Worm (Caenorhabditis elegans): ENCODE data around the gene ttr-18.

The ttr-18 gene

ce11 chrII:11484600-11484999 is 1.9 kb downstream of the ttr-18 start:
- TF ChIP-seq scrt-1 (GFP tag; IDR thresholded peaks at IDR 0.05) (peak; percentile 95), tbx-37 (GFP tag; conservative IDR thresholded peaks at IDR 0.05) (peak; percentile 98), hmbx-1 (tag; optimal IDR thresholded peaks at IDR 0.05) (peak; percentile 89), ets-7 (tag; optimal IDR thresholded peaks at IDR 0.05) (peak; percentile 89), pes-1 (GFP tag; IDR thresholded peaks at IDR 0.05) (peak; percentile 97), aly-1 (tag; optimal IDR thresholded peaks at IDR 0.05) (peak; percentile 97), ama-1 (optimal IDR thresholded peaks at IDR 0.05) (no peak), tbx-11 (GFP tag; IDR thresholded peaks at IDR 0.05) (peak; percentile 96), hmg-4 (GFP tag; optimal IDR thresholded peaks at IDR 0.05) (peak; percentile 98), hnd-1 (tag; optimal IDR thresholded peaks at IDR 0.05) (peak; percentile 94), flt-1 (GFP tag; IDR thresholded peaks at IDR 0.05) (peak; percentile 97), sea-1 (GFP tag; conservative IDR thresholded peaks at IDR 0.05) (peak; percentile 97), ceh-13 (GFP tag; optimal IDR thresholded peaks at IDR 0.05) (peak; percentile 93), B0310.2 (tag; optimal IDR thresholded peaks at IDR 0.05) (peak; percentile 97), ceh-36 (tag; optimal IDR thresholded peaks at IDR 0.05) (peak; percentile 97), F13C5.2 (tag; optimal IDR thresholded peaks at IDR 0.05) (peak; percentile 97), tra-4 (tag; optimal IDR thresholded peaks at IDR 0.05) (peak; percentile 93)

ce11 chrII:11479076-11479475 is 7.5 kb downstream of the ttr-18 start, which contains the start of gene W02B12.12:
W02B12.12 (minus strand) TSS chrII:11479176.
- TF ChIP-seq tbx-37 (GFP tag; conservative IDR thresholded peaks at IDR 0.05) (no peak), hnd-1 (tag; optimal IDR thresholded peaks at IDR 0.05) (no peak), scrt-1 (GFP tag; IDR thresholded peaks at IDR 0.05) (no peak), tra-4 (tag; optimal IDR thresholded peaks at IDR 0.05) (no peak), ceh-13 (GFP tag; optimal IDR thresholded peaks at IDR 0.05) (no peak), F13C5.2 (tag; optimal IDR thresholded peaks at IDR 0.05) (no peak), ceh-36 (tag; optimal IDR thresholded peaks at IDR 0.05) (no peak), B0310.2 (tag; optimal IDR thresholded peaks at IDR 0.05) (no peak), hmbx-1 (tag; optimal IDR thresholded peaks at IDR 0.05) (no peak), ama-1 (optimal IDR thresholded peaks at IDR 0.05) (no peak), tbx-11 (GFP tag; IDR thresholded peaks at IDR 0.05) (no peak)

- TF ChIP-seq hmbx-1 (tag; optimal IDR thresholded peaks at IDR 0.05), result no peak
- TF ChIP-seq tbx-11 (GFP tag; IDR thresholded peaks at IDR 0.05), result no peak
- no peak for TF ChIP-seq ceh-13 (GFP tag; optimal IDR thresholded peaks at IDR 0.05)
- no peak for TF ChIP-seq ama-1 (optimal IDR thresholded peaks at IDR 0.05)
- TF ChIP-seq flt-1 (GFP tag; IDR thresholded peaks at IDR 0.05), result no peak
- TF ChIP-seq ets-7 (tag; optimal IDR thresholded peaks at IDR 0.05), result no peak
- TF ChIP-seq B0310.2 (tag; optimal IDR thresholded peaks at IDR 0.05), result no peak
- TF ChIP-seq ceh-36 (tag; optimal IDR thresholded peaks at IDR 0.05), result no peak
Observed at ce11 chrII:11476410-11476809, 10.1 kb downstream of the ttr-18 start, which contains the start of gene W02B12.16. W02B12.16 (minus strand) TSS chrII:11476510.

- TF ChIP-seq hmg-4 (GFP tag; optimal IDR thresholded peaks at IDR 0.05), result peak; percentile 22
- TF ChIP-seq pes-1 (GFP tag; IDR thresholded peaks at IDR 0.05), result no peak
- peak; percentile 44 for TF ChIP-seq F13C5.2 (tag; optimal IDR thresholded peaks at IDR 0.05)
- no peak for TF ChIP-seq ets-7 (tag; optimal IDR thresholded peaks at IDR 0.05)
- TF ChIP-seq flt-1 (GFP tag; IDR thresholded peaks at IDR 0.05), result peak; percentile 72
- TF ChIP-seq tbx-37 (GFP tag; conservative IDR thresholded peaks at IDR 0.05), result peak; percentile 62; the same call in 1 of the 2 replicates
- TF ChIP-seq B0310.2 (tag; optimal IDR thresholded peaks at IDR 0.05), result no peak
- TF ChIP-seq ama-1 (optimal IDR thresholded peaks at IDR 0.05), result no peak
Observed at ce11 chrII:11473525-11474181, 12.9 kb downstream of the ttr-18 start, which contains the start of the genes metl-1 and W02B12.11. metl-1 (minus strand) TSS chrII:11473575. W02B12.11 (plus strand) TSS chrII:11473861.

ce11 chrII:11472542-11472941 is 14.0 kb downstream of the ttr-18 start:
- TF ChIP-seq hnd-1 (tag; optimal IDR thresholded peaks at IDR 0.05), result no peak
- no peak for TF ChIP-seq tbx-11 (GFP tag; IDR thresholded peaks at IDR 0.05)
- TF ChIP-seq aly-1 (tag; optimal IDR thresholded peaks at IDR 0.05), result no peak
- no peak for TF ChIP-seq F13C5.2 (tag; optimal IDR thresholded peaks at IDR 0.05)
- no peak for TF ChIP-seq pes-1 (GFP tag; IDR thresholded peaks at IDR 0.05)
- no peak for TF ChIP-seq ceh-13 (GFP tag; optimal IDR thresholded peaks at IDR 0.05)
- no peak for TF ChIP-seq tbx-37 (GFP tag; conservative IDR thresholded peaks at IDR 0.05)
- TF ChIP-seq tra-4 (tag; optimal IDR thresholded peaks at IDR 0.05), result no peak

ce11 chrII:11471916-11472315 is 14.6 kb downstream of the ttr-18 start, which contains the start of gene mfn-1:
mfn-1 (minus strand) TSS chrII:11472016.
- TF ChIP-seq F13C5.2 (tag; optimal IDR thresholded peaks at IDR 0.05) (no peak), ets-7 (tag; optimal IDR thresholded peaks at IDR 0.05) (no peak), sea-1 (GFP tag; conservative IDR thresholded peaks at IDR 0.05) (no peak), ceh-36 (tag; optimal IDR thresholded peaks at IDR 0.05) (no peak), hmbx-1 (tag; optimal IDR thresholded peaks at IDR 0.05) (no peak), aly-1 (tag; optimal IDR thresholded peaks at IDR 0.05) (no peak), hmg-4 (GFP tag; optimal IDR thresholded peaks at IDR 0.05) (no peak), hnd-1 (tag; optimal IDR thresholded peaks at IDR 0.05) (no peak), tbx-11 (GFP tag; IDR thresholded peaks at IDR 0.05) (no peak)

ce11 chrII:11469574-11470108 is 16.9 kb downstream of the ttr-18 start, which contains the start of gene cisd-1:
cisd-1 (minus strand) TSS chrII:11469624.
- TF ChIP-seq hnd-1 (tag; optimal IDR thresholded peaks at IDR 0.05), result no peak
- TF ChIP-seq ets-7 (tag; optimal IDR thresholded peaks at IDR 0.05), result no peak
- no peak for TF ChIP-seq ama-1 (optimal IDR thresholded peaks at IDR 0.05)
- no peak for TF ChIP-seq flt-1 (GFP tag; IDR thresholded peaks at IDR 0.05)
- TF ChIP-seq tra-4 (tag; optimal IDR thresholded peaks at IDR 0.05), result no peak
- TF ChIP-seq pes-1 (GFP tag; IDR thresholded peaks at IDR 0.05), result no peak
- no peak for TF ChIP-seq aly-1 (tag; optimal IDR thresholded peaks at IDR 0.05)
- no peak for TF ChIP-seq sea-1 (GFP tag; conservative IDR thresholded peaks at IDR 0.05)
- TF ChIP-seq tbx-11 (GFP tag; IDR thresholded peaks at IDR 0.05), result no peak
- no peak for TF ChIP-seq ceh-13 (GFP tag; optimal IDR thresholded peaks at IDR 0.05)
- no peak for TF ChIP-seq ceh-36 (tag; optimal IDR thresholded peaks at IDR 0.05)
- TF ChIP-seq hmg-4 (GFP tag; optimal IDR thresholded peaks at IDR 0.05), result no peak
- TF ChIP-seq B0310.2 (tag; optimal IDR thresholded peaks at IDR 0.05), result no peak
- TF ChIP-seq F13C5.2 (tag; optimal IDR thresholded peaks at IDR 0.05), result no peak
- TF ChIP-seq hmbx-1 (tag; optimal IDR thresholded peaks at IDR 0.05), result no peak
- TF ChIP-seq tbx-37 (GFP tag; conservative IDR thresholded peaks at IDR 0.05), result no peak
